Worm (Caenorhabditis elegans): ENCODE measurements around the gene nhr-247.

Gene nhr-247

ce11 chrV:15354648-15355047 lies 31.9 kb downstream of the nhr-247 start, which contains the start of gene C29F3.7:
TSS of gene C29F3.7 (plus strand) at chrV:15354901.
- TF ChIP-seq vab-7 (GFP tag; IDR thresholded peaks at IDR 0.05) (no peak), attf-4 (tag; optimal IDR thresholded peaks at IDR 0.05) (no peak), ceh-20 (GFP tag; IDR thresholded peaks at IDR 0.05) (no peak), unc-62 (GFP tag; optimal IDR thresholded peaks at IDR 0.05 in 1 of 2) (peak in 1 of 2 experiments; percentile 35), unc-62 (tag; optimal IDR thresholded peaks at IDR 0.05) (no peak), Y5F2A.4 (GFP tag; optimal IDR thresholded peaks at IDR 0.05) (no peak), nhr-6 (tag; optimal IDR thresholded peaks at IDR 0.05) (peak; percentile 90), nhr-48 (tag; optimal IDR thresholded peaks at IDR 0.05) (peak; percentile 91), nhr-28 (tag; optimal IDR thresholded peaks at IDR 0.05) (peak; percentile 98), dmd-6 (GFP tag; IDR thresholded peaks at IDR 0.05) (peak; percentile 99), saeg-2 (GFP tag; IDR thresholded peaks at IDR 0.05) (no peak), nhr-77 (tag; optimal IDR thresholded peaks at IDR 0.05) (peak; percentile 86), duxl-1 (tag; optimal IDR thresholded peaks at IDR 0.05; ENCODE audit: poor library complexity) (no peak), daf-16 (GFP tag; optimal IDR thresholded peaks at IDR 0.05) (no peak), daf-16 (tag; optimal IDR thresholded peaks at IDR 0.05) (peak; percentile 96), pqm-1 (tag; optimal IDR thresholded peaks at IDR 0.05) (peak; percentile 72), egl-27 (tag; optimal IDR thresholded peaks at IDR 0.05) (no peak), dve-1 (tag; optimal IDR thresholded peaks at IDR 0.05; ENCODE audit: insufficient read depth) (peak; percentile 95), F49E8.2 (tag; optimal IDR thresholded peaks at IDR 0.05; ENCODE audit: borderline replicate concordance) (no peak), hlh-11 (tag; optimal IDR thresholded peaks at IDR 0.05) (peak; percentile 85), mdl-1 (tag; optimal IDR thresholded peaks at IDR 0.05) (peak in 1 of 2 experiments; percentile 77), T20F7.1 (GFP tag; optimal IDR thresholded peaks at IDR 0.05) (peak; percentile 68), ztf-7 (tag; optimal IDR thresholded peaks at IDR 0.05) (peak; percentile 77), hif-1 (tag; optimal IDR thresholded peaks at IDR 0.05) (peak in 1 of 2 experiments; percentile 58)

- peak; percentile 14 for TF ChIP-seq nhr-28 (tag; optimal IDR thresholded peaks at IDR 0.05)
Measured at ce11 chrV:15361412-15361811, 38.6 kb downstream of the nhr-247 start, which contains the start of gene ech-1.1. TSS of gene ech-1.1 (minus strand) at chrV:15361512.

ce11 chrV:15367770-15368169 lies 45.0 kb downstream of the nhr-247 start:
- TF ChIP-seq sdz-12 (GFP tag; optimal IDR thresholded peaks at IDR 0.05) (no peak), hlh-30 (tag; optimal IDR thresholded peaks at IDR 0.05; ENCODE audit: insufficient read depth) (no peak), unc-62 (GFP tag; optimal IDR thresholded peaks at IDR 0.05 in 1 of 2) (peak in 1 of 2 experiments; percentile 95), unc-62 (tag; optimal IDR thresholded peaks at IDR 0.05) (no peak), daf-19 (GFP tag; conservative IDR thresholded peaks at IDR 0.05) (no peak)

ce11 chrV:15369707-15370106 lies 46.9 kb downstream of the nhr-247 start, which contains the start of gene nhr-269:
TSS of gene nhr-269 (minus strand) at chrV:15369807.
- TF ChIP-seq mes-2 (tag; optimal IDR thresholded peaks at IDR 0.05; ENCODE audit: poor library complexity, severe bottlenecking) (no peak), hlh-11 (tag; optimal IDR thresholded peaks at IDR 0.05) (no peak), lin-38 (GFP tag; IDR thresholded peaks at IDR 0.05) (no peak), lin-15B (tag; optimal IDR thresholded peaks at IDR 0.05) (no peak), lin-39 (tag; optimal IDR thresholded peaks at IDR 0.05) (no peak), Y105C5A.15 (GFP tag; IDR thresholded peaks at IDR 0.05) (no peak), ceh-62 (tag; optimal IDR thresholded peaks at IDR 0.05) (no peak), mdl-1 (tag; optimal IDR thresholded peaks at IDR 0.05) (no peak), egl-43 (GFP tag; IDR thresholded peaks at IDR 0.05) (no peak), zfp-3 (GFP tag; conservative IDR thresholded peaks at IDR 0.05) (no peak), aha-1 (tag) (no peak), nhr-42 (GFP tag; IDR thresholded peaks at IDR 0.05) (no peak), nhr-6 (tag; optimal IDR thresholded peaks at IDR 0.05) (no peak), mdt-29 (GFP tag; IDR thresholded peaks at IDR 0.05) (no peak), dmd-8 (GFP tag; IDR thresholded peaks at IDR 0.05) (no peak), zfp-2 (tag; optimal IDR thresholded peaks at IDR 0.05) (no peak)
